Fruit fly (Drosophila melanogaster): Measurements from ENCODE around the gene CG13085.

The CG13085 gene

DNA sequence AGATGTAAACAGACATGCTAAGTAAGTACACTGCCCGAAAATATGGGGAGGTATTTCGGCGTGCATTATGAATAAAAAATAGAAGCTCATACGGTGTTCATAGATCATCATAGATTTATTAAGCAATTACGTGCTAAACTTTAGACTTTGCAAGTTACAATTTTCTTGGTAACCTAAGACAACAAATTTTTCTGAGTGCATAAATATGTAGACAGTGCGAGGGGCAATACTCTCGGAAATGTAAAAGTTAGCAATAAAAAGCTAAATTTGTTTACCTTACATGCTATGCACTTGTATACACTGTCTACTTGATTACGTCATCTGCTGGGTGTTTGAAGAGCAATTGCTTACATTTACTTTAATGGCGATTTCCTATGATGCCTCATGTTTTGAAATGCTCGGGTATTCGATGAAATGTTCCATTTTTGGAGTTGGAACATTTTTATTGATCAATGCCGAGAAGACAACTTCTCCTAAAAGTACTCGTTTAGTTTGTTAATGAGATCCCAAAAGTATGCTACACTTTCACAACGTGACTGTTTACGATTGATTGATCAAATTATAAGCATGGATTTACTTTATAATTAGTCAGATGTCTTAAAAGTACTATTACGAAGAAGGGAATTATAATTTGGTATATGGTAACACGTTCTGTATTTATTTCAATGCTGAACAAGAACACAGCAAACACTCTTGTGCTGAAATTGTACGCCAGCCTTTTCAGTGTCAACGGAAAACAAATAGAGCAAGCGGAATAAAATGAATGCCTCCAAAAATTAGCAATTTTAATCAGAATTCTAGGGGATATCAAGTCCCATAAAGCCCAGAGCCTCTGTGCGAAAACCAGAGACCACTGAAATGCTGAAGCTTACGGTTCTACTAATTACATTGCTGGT is 7.0 kb upstream of the CG13085 start, which contains the start of gene Lectin-galC1 (continued):
- TF ChIP-seq Sox102F (GFP tag; optimal IDR thresholded peaks at IDR 0.05) (no peak), Ets21C (GFP tag; optimal IDR thresholded peaks at IDR 0.05) (no peak), CG4318 (GFP tag; optimal IDR thresholded peaks at IDR 0.05) (peak; percentile 49), CG6808 (GFP tag; optimal IDR thresholded peaks at IDR 0.05) (no peak), fd59A (GFP tag; optimal IDR thresholded peaks at IDR 0.05) (no peak), Met (GFP tag; optimal IDR thresholded peaks at IDR 0.05) (no peak), svp (GFP tag) (no peak), acj6 (GFP tag; optimal IDR thresholded peaks at IDR 0.05) (peak; percentile 49), CG11902 (GFP tag; optimal IDR thresholded peaks at IDR 0.05) (no peak), Blimp-1 (GFP tag; optimal IDR thresholded peaks at IDR 0.05) (no peak), CG11762 (GFP tag; optimal IDR thresholded peaks at IDR 0.05; ENCODE audit: insufficient read depth) (peak; percentile 35), CG1621 (tag; optimal IDR thresholded peaks at IDR 0.05) (no peak), Hr38 (GFP tag; optimal IDR thresholded peaks at IDR 0.05) (no peak), Hr39 (GFP tag; optimal IDR thresholded peaks at IDR 0.05) (peak; percentile 28), Eip93F (GFP tag; optimal IDR thresholded peaks at IDR 0.05) (no peak), dsx (GFP tag; optimal IDR thresholded peaks at IDR 0.05; ENCODE audit: poor library complexity, severe bottlenecking) (no peak), salr (GFP tag; optimal IDR thresholded peaks at IDR 0.05) (peak in 1 of 2 experiments; percentile 33), CG7368 (GFP tag; optimal IDR thresholded peaks at IDR 0.05) (no peak), CG10669 (GFP tag; optimal IDR thresholded peaks at IDR 0.05) (peak; percentile 4), fkh (GFP tag; optimal IDR thresholded peaks at IDR 0.05) (peak; percentile 77), eg (GFP tag; IDR thresholded peaks at IDR 0.05) (peak; percentile 88; the same call in 2 of the 3 replicates), Ets96B (tag; optimal IDR thresholded peaks at IDR 0.05) (no peak), Lpt (GFP tag; optimal IDR thresholded peaks at IDR 0.05) (peak; percentile 66), CG10631 (GFP tag; optimal IDR thresholded peaks at IDR 0.05) (peak; percentile 33), CG6276 (GFP tag; optimal IDR thresholded peaks at IDR 0.05) (peak; percentile 61), CG32006 (GFP tag; optimal IDR thresholded peaks at IDR 0.05) (peak; percentile 82), fd85E (GFP tag; optimal IDR thresholded peaks at IDR 0.05) (no peak), ss (GFP tag; optimal IDR thresholded peaks at IDR 0.05) (no peak), Eip78C (GFP tag) (peak; percentile 76), CG34406 (GFP tag; optimal IDR thresholded peaks at IDR 0.05) (no peak), vri (GFP tag; optimal IDR thresholded peaks at IDR 0.05) (no peak), Sox14 (GFP tag; optimal IDR thresholded peaks at IDR 0.05) (peak; percentile 50), dac (GFP tag; optimal IDR thresholded peaks at IDR 0.05) (peak; percentile 32), Eip75B (GFP tag; optimal IDR thresholded peaks at IDR 0.05) (peak; percentile 37), CG16779 (tag; optimal IDR thresholded peaks at IDR 0.05) (peak; percentile 42), CG8632 (GFP tag; optimal IDR thresholded peaks at IDR 0.05) (no peak), spab (GFP tag; optimal IDR thresholded peaks at IDR 0.05) (no peak), pdm3 (GFP tag; optimal IDR thresholded peaks at IDR 0.05) (peak; percentile 61)

DNA sequence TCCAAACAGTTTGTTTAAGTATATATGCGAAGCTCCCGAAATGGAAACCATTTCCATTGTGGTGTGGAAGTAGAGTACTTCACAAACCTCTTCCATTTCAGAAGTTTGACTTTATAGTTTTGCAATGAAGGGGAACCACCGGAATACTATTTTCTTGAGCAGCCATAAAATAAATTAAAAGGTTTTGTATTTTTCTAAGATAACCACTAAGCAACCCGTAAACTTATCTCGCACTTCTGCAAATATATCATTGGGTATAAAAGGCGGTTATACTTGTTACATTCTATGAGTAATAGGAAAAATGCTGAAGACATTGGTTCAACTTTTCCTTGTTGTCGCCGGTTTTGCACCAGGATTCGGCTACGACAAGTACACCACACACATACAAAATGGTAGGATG is 5.8 kb upstream of the CG13085 start, which contains the start of gene lectin-37Da:
Gene lectin-37Da, plus strand, starts transcription at position 301 of the 400 bp plus-strand sequence.
- no peak for TF ChIP-seq fd59A (GFP tag; optimal IDR thresholded peaks at IDR 0.05)
- no peak for TF ChIP-seq Ets96B (tag; optimal IDR thresholded peaks at IDR 0.05)
- no peak for TF ChIP-seq ss (GFP tag; optimal IDR thresholded peaks at IDR 0.05)
- TF ChIP-seq Gug (GFP tag; IDR thresholded peaks at IDR 0.05), result no peak
- TF ChIP-seq Smox (GFP tag; optimal IDR thresholded peaks at IDR 0.05), result no peak
- no peak for TF ChIP-seq Eip93F (GFP tag; optimal IDR thresholded peaks at IDR 0.05)
- no peak for TF ChIP-seq CG15336 (GFP tag; IDR thresholded peaks at IDR 0.05)
- no peak for TF ChIP-seq acj6 (GFP tag; optimal IDR thresholded peaks at IDR 0.05)
- no peak for TF ChIP-seq CG10631 (GFP tag; optimal IDR thresholded peaks at IDR 0.05)
- no peak for TF ChIP-seq eg (GFP tag; IDR thresholded peaks at IDR 0.05)
- TF ChIP-seq fd85E (GFP tag; optimal IDR thresholded peaks at IDR 0.05), result no peak
- no peak for TF ChIP-seq vri (GFP tag; optimal IDR thresholded peaks at IDR 0.05)
- no peak for TF ChIP-seq Hr38 (GFP tag; optimal IDR thresholded peaks at IDR 0.05)
- TF ChIP-seq achi (GFP tag; optimal IDR thresholded peaks at IDR 0.05), result no peak
- TF ChIP-seq Sox15 (GFP tag; optimal IDR thresholded peaks at IDR 0.05), result no peak
- no peak for TF ChIP-seq Eip75B (GFP tag; optimal IDR thresholded peaks at IDR 0.05)
- TF ChIP-seq CG11294 (GFP tag; IDR thresholded peaks at IDR 0.05), result no peak
- no peak for TF ChIP-seq Sox102F (GFP tag; optimal IDR thresholded peaks at IDR 0.05)
- TF ChIP-seq Ets21C (GFP tag; optimal IDR thresholded peaks at IDR 0.05), result no peak
